Worm (Caenorhabditis elegans) whole organism, young adult: ENCODE results near the gene mccc-1.

Experiments used
- B0035.1 ChIP-seq: sonication (generic microtip); optimal IDR thresholded peaks from 2 replicates; lab custom pipeline; 2016; ENCODE audit warnings: missing genetic modification characterization, mild to moderate bottlenecking, missing compliant biosample characterization, missing genotype, missing genetic modification reagents
- B0261.1 ChIP-seq: sonication (generic microtip); optimal IDR thresholded peaks from 2 replicates; lab custom pipeline; 2016; ENCODE audit warnings: mild to moderate bottlenecking, missing genetic modification characterization, moderate library complexity, missing compliant biosample characterization
- B0336.3 ChIP-seq: fragments of 200-800 bp; sonication (Bioruptor generic); IDR thresholded peaks from 2 replicates; pipeline ENCODE4 v1.3.6; 2022; ENCODE audit warnings: missing genetic modification characterization, missing compliant biosample characterization
- C06A6.2 ChIP-seq: fragments of 200-800 bp; sonication (Bioruptor generic); conservative IDR thresholded peaks from 2 replicates; pipeline ENCODE4 v1.3.6; 2022; ENCODE audit warnings: missing genetic modification characterization, missing compliant biosample characterization
- F10E7.11 ChIP-seq: sonication (generic microtip); optimal IDR thresholded peaks from 2 replicates; lab custom pipeline; 2017; ENCODE audit warnings: mild to moderate bottlenecking, missing genetic modification characterization, moderate library complexity, missing compliant biosample characterization
- F57A8.1 ChIP-seq: fragments of 200-800 bp; sonication (Bioruptor generic); optimal IDR thresholded peaks from 2 replicates; lab custom pipeline; 2018; ENCODE audit warnings: mild to moderate bottlenecking, missing genetic modification characterization, moderate library complexity, missing compliant biosample characterization
- T07F8.4 ChIP-seq: sonication (generic microtip); optimal IDR thresholded peaks from 2 replicates; lab custom pipeline; 2016; ENCODE audit warnings: mild to moderate bottlenecking, missing genetic modification characterization, moderate library complexity, missing compliant biosample characterization
- Y67H2A.10 ChIP-seq: fragments of 200-800 bp; sonication (Bioruptor generic); conservative IDR thresholded peaks from 2 replicates; pipeline ENCODE4 v1.3.6; 2022; ENCODE audit warnings: missing genetic modification reagents, missing genetic modification characterization, missing compliant biosample characterization
- Y95B8A.8 ChIP-seq: fragments of 200-800 bp; sonication (Bioruptor generic); IDR thresholded peaks from 2 replicates; pipeline ENCODE4 v1.3.6; 2022; ENCODE audit warnings: missing genetic modification reagents, missing genetic modification characterization, missing compliant biosample characterization
- ama-1 ChIP-seq, 3 experiments: fragments of 150-350 bp in 1 of 3; sonication (generic microtip) in 2 of 3; optimal IDR thresholded peaks; 2 replicates each; lab custom pipeline; 2014 to 2018; ENCODE audit warnings: missing biosample characterization in 2 of 3, missing genetic modification characterization in 2 of 3, missing genetic modification reagents in 2 of 3
- aptf-3 ChIP-seq: fragments of 200-800 bp; sonication (Bioruptor generic); IDR thresholded peaks from 2 replicates; pipeline ENCODE4 v1.3.6; 2022; ENCODE audit warnings: missing genetic modification characterization, missing compliant biosample characterization
- attf-3 ChIP-seq: fragments of 200-800 bp; sonication (Bioruptor generic); conservative IDR thresholded peaks from 2 replicates; pipeline ENCODE4 v1.3.6; 2022; ENCODE audit warnings: missing genetic modification reagents, missing genetic modification characterization, missing compliant biosample characterization
- attf-5 ChIP-seq: fragments of 200-800 bp; sonication (Bioruptor generic); optimal IDR thresholded peaks from 2 replicates; lab custom pipeline; 2018; ENCODE audit warnings: mild to moderate bottlenecking, missing genetic modification characterization, missing compliant biosample characterization
- attf-6 ChIP-seq: fragments of 200-800 bp; sonication (Bioruptor generic); IDR thresholded peaks from 2 replicates; pipeline ENCODE4 v1.3.6; 2022; ENCODE audit warnings: missing genetic modification reagents, missing genetic modification characterization, missing compliant biosample characterization
- ceh-100 ChIP-seq: fragments of 200-800 bp; sonication (Bioruptor generic); IDR thresholded peaks from 2 replicates; pipeline ENCODE4 v1.3.6; 2022; ENCODE audit warnings: missing genetic modification reagents, missing genetic modification characterization, missing compliant biosample characterization
- ceh-58 ChIP-seq: fragments of 200-800 bp; sonication (Bioruptor generic); IDR thresholded peaks from 2 replicates; pipeline ENCODE4 v1.3.6; 2022; ENCODE audit warnings: missing genetic modification characterization, missing compliant biosample characterization
- chd-7 ChIP-seq: sonication (generic microtip); optimal IDR thresholded peaks from 2 replicates; lab custom pipeline; 2016; ENCODE audit warnings: mild to moderate bottlenecking, missing genetic modification characterization, moderate library complexity, missing compliant biosample characterization
- dpff-1 ChIP-seq: sonication (generic microtip); optimal IDR thresholded peaks from 2 replicates; lab custom pipeline; 2017; ENCODE audit warnings: mild to moderate bottlenecking, missing genetic modification characterization, missing compliant biosample characterization
- egrh-3 ChIP-seq: fragments of 200-800 bp; sonication (Bioruptor generic); IDR thresholded peaks from 2 replicates; pipeline ENCODE4 v1.3.6; 2022; ENCODE audit warnings: missing genetic modification reagents, missing genetic modification characterization, missing compliant biosample characterization
- hmg-1.2 ChIP-seq: fragments of 200-800 bp; sonication (Bioruptor generic); IDR thresholded peaks from 2 replicates; pipeline ENCODE4 v1.3.6; 2022; ENCODE audit warnings: missing genetic modification reagents, missing genetic modification characterization, missing compliant biosample characterization
- hsf-1 ChIP-seq: fragments of 200-800 bp; sonication (Bioruptor generic); IDR thresholded peaks from 2 replicates; pipeline ENCODE4 v1.3.6; 2022; ENCODE audit warnings: missing genetic modification reagents, missing genetic modification characterization, missing compliant biosample characterization
- let-607 ChIP-seq, 2 experiments: fragments of 200-800 bp in 1 of 2; sonication (Bioruptor generic) in 1 of 2; sonication (generic microtip) in 1 of 2; optimal IDR thresholded peaks; 2 replicates each; lab custom pipeline; 2016 to 2018; ENCODE audit warnings: mild to moderate bottlenecking in 2 of 2, missing compliant biosample characterization in 2 of 2, missing genetic modification characterization in 2 of 2, moderate library complexity in 2 of 2, missing genotype in 1 of 2
- lin-40 ChIP-seq: sonication (generic microtip); optimal IDR thresholded peaks from 2 replicates; lab custom pipeline; 2016; ENCODE audit warnings: missing genetic modification characterization, mild to moderate bottlenecking, missing compliant biosample characterization, missing genotype, missing genetic modification reagents
- lsy-27 ChIP-seq: sonication (generic microtip); optimal IDR thresholded peaks from 2 replicates; lab custom pipeline; 2017; ENCODE audit warnings: missing genetic modification characterization, mild to moderate bottlenecking, missing compliant biosample characterization, antibody characterized with exemption, missing genotype, borderline replicate concordance; ENCODE audit not compliant: insufficient read depth
- madf-3 ChIP-seq: fragments of 200-800 bp; sonication (Bioruptor generic); IDR thresholded peaks from 2 replicates; pipeline ENCODE4 v1.3.6; 2022; ENCODE audit warnings: missing genetic modification reagents, missing genetic modification characterization, missing compliant biosample characterization
- mcd-1 ChIP-seq: fragments of 200-800 bp; sonication (Bioruptor generic); IDR thresholded peaks from 2 replicates; pipeline ENCODE4 v1.3.6; 2022; ENCODE audit warnings: missing genetic modification reagents, missing genetic modification characterization, missing compliant biosample characterization
- nhr-90 ChIP-seq: sonication (generic microtip); optimal IDR thresholded peaks from 2 replicates; lab custom pipeline; 2016; ENCODE audit warnings: missing genotype, mild to moderate bottlenecking, missing genetic modification characterization, missing compliant biosample characterization
- rpc-1 ChIP-seq, 2 experiments: fragments of 150-350 bp in 1 of 2; sonication (generic microtip) in 1 of 2; optimal IDR thresholded peaks; 2 replicates each; lab custom pipeline; 2014 to 2018; ENCODE audit warnings: missing biosample characterization in 1 of 2, missing genetic modification characterization in 1 of 2, missing genetic modification reagents in 1 of 2, missing genotype in 1 of 2
- snpc-1.3 ChIP-seq: sonication (generic microtip); optimal IDR thresholded peaks from 2 replicates; lab custom pipeline; 2017; ENCODE audit warnings: missing genetic modification characterization, mild to moderate bottlenecking, missing compliant biosample characterization, antibody characterized with exemption, moderate library complexity, missing genotype, missing genetic modification reagents; ENCODE audit not compliant: insufficient read depth
- snpc-3.4 ChIP-seq: sonication (generic microtip); optimal IDR thresholded peaks from 2 replicates; lab custom pipeline; 2017; ENCODE audit warnings: missing genetic modification characterization, mild to moderate bottlenecking, missing compliant biosample characterization, antibody characterized with exemption, moderate library complexity, missing genotype, missing genetic modification reagents
- zfh-2 ChIP-seq: fragments of 200-800 bp; sonication (Bioruptor generic); conservative IDR thresholded peaks from 2 replicates; pipeline ENCODE4 v1.3.6; 2022; ENCODE audit warnings: missing genetic modification reagents, missing genetic modification characterization, missing compliant biosample characterization
- zim-3 ChIP-seq: sonication (generic microtip); optimal IDR thresholded peaks from 2 replicates; lab custom pipeline; 2017; ENCODE audit warnings: mild to moderate bottlenecking, missing genetic modification characterization, moderate library complexity, missing compliant biosample characterization
- ztf-18 ChIP-seq: sonication (generic microtip); optimal IDR thresholded peaks from 2 replicates; lab custom pipeline; 2016; ENCODE audit warnings: missing genotype, mild to moderate bottlenecking, missing genetic modification characterization, missing compliant biosample characterization
- ztf-26 ChIP-seq: sonication (generic microtip); optimal IDR thresholded peaks from 2 replicates; lab custom pipeline; 2017; ENCODE audit warnings: missing genetic modification characterization, missing compliant biosample characterization
- ztf-28 ChIP-seq: fragments of 200-800 bp; sonication (Bioruptor generic); IDR thresholded peaks from 2 replicates; pipeline ENCODE4 v1.3.6; 2022; ENCODE audit warnings: missing genetic modification reagents, missing genetic modification characterization, missing compliant biosample characterization

The mccc-1 gene

DNA sequence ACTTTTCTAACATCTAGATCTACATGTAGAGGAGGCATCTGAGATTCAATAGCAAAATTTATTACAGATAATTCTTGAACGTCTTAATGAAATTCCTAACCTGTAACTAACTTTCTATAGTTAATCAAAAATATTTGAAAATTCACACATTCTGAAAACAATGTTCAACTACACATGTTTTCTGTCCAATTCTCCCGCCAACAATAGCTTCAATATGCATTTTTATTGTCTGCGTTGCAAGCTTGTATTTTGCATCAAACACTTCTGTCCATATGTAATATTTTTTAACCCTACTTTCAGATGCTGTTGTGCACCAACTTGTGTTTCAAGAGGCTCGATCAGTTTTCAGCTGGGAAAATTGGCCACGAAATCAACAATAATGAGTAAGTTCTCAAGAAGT is 14.3 kb downstream of the mccc-1 start, which contains the start of gene tbc-3:
Gene tbc-3, plus strand, starts transcription at position 301 of the 400 bp plus-strand sequence.
- TF ChIP-seq F10E7.11 (no peak), ceh-58 (GFP tag; lab: Robert Waterston, UW) (no peak), aptf-3 (GFP tag; lab: Robert Waterston, UW) (no peak), hsf-1 (no peak)

DNA sequence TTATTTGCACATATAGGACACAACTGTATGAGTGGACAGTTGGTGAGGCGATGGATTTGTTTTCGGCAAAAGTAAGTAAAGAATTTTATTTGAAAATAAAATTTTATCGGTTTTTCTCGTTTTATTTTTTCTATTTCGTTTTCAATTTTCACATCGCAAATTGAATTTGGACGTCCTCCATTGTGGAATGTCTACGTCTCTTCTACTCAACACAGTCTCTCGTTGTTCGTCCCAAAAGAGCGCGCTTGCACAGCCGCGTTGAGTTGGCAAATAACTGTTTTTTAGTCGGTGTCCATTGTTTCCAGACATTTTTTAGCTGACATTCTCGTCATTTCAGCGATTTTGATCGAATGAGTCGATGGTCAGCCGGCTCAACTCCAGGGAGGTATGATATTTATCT is 14.9 kb downstream of the mccc-1 start:
- TF ChIP-seq ceh-100 (GFP tag; lab: Robert Waterston, UW) (no peak), mcd-1 (GFP tag; lab: Robert Waterston, UW) (peak; percentile 52), let-607 (tag; optimal IDR thresholded peaks at IDR 0.05; lab: Kevin White, UChicago) (peak; percentile 78 to 85), F10E7.11 (no peak), hmg-1.2 (GFP tag; lab: Robert Waterston, UW) (peak; percentile 94)

DNA sequence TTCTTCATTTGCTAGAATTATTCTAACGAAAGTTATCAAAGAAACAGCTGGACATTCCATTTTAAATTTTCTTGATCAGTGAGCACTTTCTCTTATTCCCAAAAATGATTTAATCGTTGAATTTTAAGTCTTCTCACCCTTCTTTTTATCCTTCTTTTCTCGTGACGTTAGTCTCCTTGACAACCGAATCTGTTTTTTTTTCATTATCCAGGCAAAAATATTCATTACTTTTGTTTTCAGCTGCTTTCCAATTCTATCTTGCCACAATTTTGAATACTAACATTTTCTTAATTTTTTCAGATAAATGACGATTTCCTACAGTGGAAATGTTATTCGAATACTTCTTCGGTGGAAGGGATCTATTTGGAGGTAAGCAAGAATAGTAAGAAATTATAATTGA is 19.2 kb downstream of the mccc-1 start, which contains the start of gene best-13:
Gene best-13, plus strand, starts transcription at position 301 of the 400 bp plus-strand sequence.
- no peak for TF ChIP-seq C06A6.2

DNA sequence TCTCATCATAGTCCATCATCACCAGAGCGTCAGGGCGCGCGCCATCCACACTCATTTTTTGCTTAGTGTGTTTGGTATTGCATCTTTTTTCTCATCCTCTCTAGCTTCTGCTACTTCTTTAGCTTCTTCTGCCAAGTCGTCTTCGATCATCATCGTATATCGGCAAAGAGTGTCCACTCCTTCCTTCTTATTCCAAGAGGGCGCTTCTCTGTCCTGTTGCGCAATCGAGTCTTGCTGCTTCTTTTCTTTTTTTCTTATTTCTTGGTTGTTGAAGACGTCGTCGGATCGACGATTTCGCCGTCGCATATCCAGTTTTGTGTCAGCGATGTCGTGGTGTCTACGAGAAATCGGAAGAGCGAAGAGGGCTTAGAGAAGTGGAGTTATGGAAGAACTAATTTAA is 28.7 kb downstream of the mccc-1 start:
- TF ChIP-seq dpff-1 (tag; lab: Kevin White, UChicago) (no peak), ztf-26 (tag; lab: Kevin White, UChicago) (no peak), F57A8.1 (GFP tag; lab: Kevin White, UChicago) (no peak), attf-3 (GFP tag; lab: Robert Waterston, UW) (no peak), ztf-28 (GFP tag; lab: Robert Waterston, UW) (no peak), B0035.1 (tag; lab: Kevin White, UChicago) (no peak), snpc-3.4 (no peak), B0261.1 (tag; lab: Kevin White, UChicago) (no peak)

DNA sequence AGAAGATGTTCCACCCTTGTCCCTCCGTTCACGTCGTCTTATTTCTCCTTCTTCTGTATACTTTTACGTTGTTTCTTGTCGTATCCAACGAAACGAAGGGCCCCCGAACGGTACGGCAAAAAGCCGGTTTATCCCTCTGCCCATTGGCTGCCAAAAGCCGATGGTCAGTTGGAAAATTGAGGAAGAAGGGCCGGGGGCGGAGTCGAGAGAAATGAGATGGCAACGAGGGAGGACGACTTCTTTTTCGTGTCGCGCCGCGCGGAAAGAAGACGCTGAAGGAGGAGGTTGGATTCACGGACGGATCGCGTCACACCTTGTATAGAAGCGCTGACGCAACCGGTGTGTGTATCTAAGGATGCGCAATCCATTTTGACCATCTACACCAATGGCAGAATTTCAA is 30.8 kb downstream of the mccc-1 start:
- TF ChIP-seq zfh-2, result peak; percentile 67
- TF ChIP-seq B0336.3 (GFP tag; lab: Robert Waterston, UW), result no peak

DNA sequence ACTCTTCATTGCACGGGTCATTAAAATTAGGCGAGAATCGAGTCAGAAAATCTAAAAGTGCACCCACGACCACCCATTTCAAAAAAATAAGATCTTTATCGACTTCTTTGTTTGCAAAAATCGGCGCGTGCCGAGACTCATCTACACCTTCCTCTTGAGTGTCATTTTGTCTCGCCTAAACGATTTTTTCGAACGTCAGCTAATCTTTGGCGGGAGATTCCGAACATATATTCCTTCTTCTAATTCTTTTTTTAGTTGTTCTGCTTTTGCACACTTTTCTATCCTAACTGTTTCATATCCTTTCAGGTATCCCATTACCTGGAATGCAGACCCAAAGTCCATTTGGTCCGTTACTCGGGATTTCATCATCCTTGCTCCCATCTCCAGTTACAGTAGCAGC is 31.9 kb downstream of the mccc-1 start, which contains the start of gene bed-3:
Gene bed-3, plus strand, starts transcription at position 301 of the 400 bp plus-strand sequence.
- TF ChIP-seq lin-40 (tag; lab: Kevin White, UChicago), result no peak
- no peak for TF ChIP-seq snpc-1.3 (tag; lab: Kevin White, UChicago)
- TF ChIP-seq attf-6 (GFP tag; lab: Robert Waterston, UW), result no peak
- TF ChIP-seq ama-1 (optimal IDR thresholded peaks at IDR 0.05; lab: Kevin White, UChicago), result no peak
- no peak for TF ChIP-seq ama-1 (GFP tag; optimal IDR thresholded peaks at IDR 0.05; lab: Kevin White, UChicago)
- TF ChIP-seq zim-3 (tag; lab: Kevin White, UChicago), result no peak
- no peak for TF ChIP-seq F57A8.1 (GFP tag; lab: Kevin White, UChicago)
- TF ChIP-seq rpc-1 (optimal IDR thresholded peaks at IDR 0.05; lab: Kevin White, UChicago), result no peak
- TF ChIP-seq rpc-1 (tag; optimal IDR thresholded peaks at IDR 0.05; lab: Kevin White, UChicago), result no peak
- TF ChIP-seq egrh-3 (GFP tag; lab: Robert Waterston, UW), result no peak
- TF ChIP-seq madf-3 (GFP tag; lab: Robert Waterston, UW), result no peak
- TF ChIP-seq ztf-18 (tag; lab: Kevin White, UChicago), result no peak
- no peak for TF ChIP-seq T07F8.4 (tag; lab: Kevin White, UChicago)
- no peak for TF ChIP-seq nhr-90 (tag; lab: Kevin White, UChicago)
- no peak for TF ChIP-seq lsy-27 (tag; lab: Kevin White, UChicago)
- no peak for TF ChIP-seq attf-5 (GFP tag; lab: Kevin White, UChicago)
- TF ChIP-seq Y67H2A.10 (GFP tag; lab: Robert Waterston, UW), result no peak
- TF ChIP-seq Y95B8A.8 (GFP tag; lab: Robert Waterston, UW), result no peak
- TF ChIP-seq chd-7 (tag; lab: Kevin White, UChicago), result no peak
- TF ChIP-seq let-607 (tag; optimal IDR thresholded peaks at IDR 0.05; lab: Kevin White, UChicago), result no peak
